Worm (Caenorhabditis elegans) whole organism, L4/young adult: ENCODE measurements around the gene twk-31.

Source experiments
- dao-5 ChIP-seq: sonication (generic microtip); optimal IDR thresholded peaks from 2 replicates; lab custom pipeline; 2016; ENCODE audit warnings: missing genotype, missing genetic modification characterization, moderate library complexity, missing compliant biosample characterization
- him-1 ChIP-seq: sonication (generic microtip); optimal IDR thresholded peaks from 2 replicates; lab custom pipeline; 2016; ENCODE audit warnings: missing genotype, missing genetic modification reagents, missing genetic modification characterization, missing compliant biosample characterization

ce11 chrIII:11448330-11448729 is 37.9 kb downstream of the twk-31 start:
- TF ChIP-seq him-1 (no peak), dao-5 (tag; lab: Kevin White, UChicago) (no peak)
